Fruit fly (Drosophila melanogaster) whole organism, pupa: ENCODE data around the gene CG43050.

Source experiments
- CG12605 ChIP-seq: fragments of 200-800 bp; sonication (Bioruptor generic); IDR thresholded peaks from 2 replicates; pipeline ENCODE4 v1.3.6; 2022; ENCODE audit warnings: missing biosample characterization, missing genetic modification characterization
- CG13204 ChIP-seq: fragments of 200-800 bp; sonication (Bioruptor generic); optimal IDR thresholded peaks from 2 replicates; lab custom pipeline; 2018; ENCODE audit warnings: missing biosample characterization, mild to moderate bottlenecking, missing genetic modification characterization, moderate library complexity
- CG14655 ChIP-seq: fragments of 200-800 bp; sonication (Bioruptor generic); optimal IDR thresholded peaks from 3 replicates; lab custom pipeline; 2017; ENCODE audit warnings: mild to moderate bottlenecking, missing biosample characterization, missing genetic modification reagents, missing genetic modification characterization
- CG15710 ChIP-seq: fragments of 200-800 bp; sonication (Bioruptor generic); optimal IDR thresholded peaks from 2 replicates; lab custom pipeline; 2018; ENCODE audit warnings: missing biosample characterization, mild to moderate bottlenecking, missing genetic modification characterization, moderate library complexity
- CG17806 ChIP-seq: fragments of 200-800 bp; sonication (Bioruptor generic); optimal IDR thresholded peaks from 2 replicates; lab custom pipeline; 2018; ENCODE audit warnings: missing biosample characterization, mild to moderate bottlenecking, missing genetic modification characterization, moderate library complexity
- CG32121 ChIP-seq: fragments of 200-800 bp; sonication (Bioruptor generic); IDR thresholded peaks from 2 replicates; pipeline ENCODE4 v1.3.6; 2022; ENCODE audit warnings: missing biosample characterization, missing genetic modification characterization
- CG4496 ChIP-seq: fragments of 200-800 bp; sonication (Bioruptor generic); IDR thresholded peaks from 3 replicates; pipeline ENCODE4 v1.3.6; 2022; ENCODE audit warnings: missing biosample characterization, missing genetic modification characterization
- CG9948 ChIP-seq: fragments of 200-800 bp; sonication (Bioruptor generic); optimal IDR thresholded peaks from 2 replicates; lab custom pipeline; 2018; ENCODE audit warnings: missing biosample characterization, mild to moderate bottlenecking, missing genetic modification characterization, moderate library complexity
- D1 ChIP-seq: fragments of 200-800 bp; sonication (Bioruptor generic); optimal IDR thresholded peaks from 2 replicates; lab custom pipeline; 2018; ENCODE audit warnings: missing biosample characterization, mild to moderate bottlenecking, missing genetic modification characterization, moderate library complexity
- EcR ChIP-seq: fragments of 200-800 bp; sonication (Bioruptor generic); optimal IDR thresholded peaks from 3 replicates; lab custom pipeline; 2019; ENCODE audit warnings: missing biosample characterization, missing genetic modification characterization, mild to moderate bottlenecking, moderate library complexity, missing genetic modification reagents
- Ets98B ChIP-seq: fragments of 200-800 bp; sonication (Bioruptor generic); IDR thresholded peaks from 2 replicates; pipeline ENCODE4 v1.3.6; 2022; ENCODE audit warnings: missing biosample characterization, missing genetic modification characterization
- Pif1A ChIP-seq: fragments of 200-800 bp; sonication (Bioruptor generic); optimal IDR thresholded peaks from 3 replicates; lab custom pipeline; 2016; ENCODE audit warnings: missing biosample characterization, missing genetic modification characterization
- Snoo ChIP-seq: fragments of 200-800 bp; sonication (Bioruptor generic); optimal IDR thresholded peaks from 3 replicates; lab custom pipeline; 2017; ENCODE audit warnings: missing biosample characterization, mild to moderate bottlenecking, missing genetic modification characterization, inconsistent platforms
- rn ChIP-seq: fragments of 200-800 bp; sonication (Bioruptor generic); IDR thresholded peaks from 2 replicates; pipeline ENCODE4 v1.3.6; 2022; ENCODE audit warnings: missing biosample characterization, missing genetic modification characterization

DNA sequence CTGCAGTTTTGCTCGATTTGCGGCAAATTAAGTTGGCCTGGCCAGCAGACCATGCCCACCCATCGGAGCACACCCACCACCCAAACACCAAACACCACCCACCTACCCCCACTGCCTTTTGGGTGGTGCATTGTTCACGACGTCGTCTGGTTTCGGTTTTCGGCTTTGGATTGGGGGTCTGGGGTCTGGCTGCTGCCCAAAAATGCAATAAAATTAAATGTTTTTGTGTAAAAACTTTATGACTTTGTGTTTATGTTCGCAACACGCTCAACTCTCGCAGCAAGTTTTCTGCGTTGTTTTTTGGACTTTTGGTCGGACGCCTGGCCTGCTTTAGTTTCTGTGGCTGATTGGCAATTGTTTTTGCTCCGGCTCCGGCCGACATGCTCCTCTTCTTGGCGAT, 2.4 kb upstream of the CG43050 start:
- TF ChIP-seq EcR (GFP tag; lab: Kevin White, UChicago) (no peak), CG12605 (GFP tag; lab: Robert Waterston, UW) (no peak), rn (no peak), CG4496 (GFP tag; lab: Robert Waterston, UW) (no peak), Pif1A (GFP tag; lab: Kevin White, UChicago) (no peak), Snoo (no peak), CG15710 (no peak), Ets98B (GFP tag; lab: Robert Waterston, UW) (no peak), CG14655 (GFP tag; lab: Kevin White, UChicago) (no peak), D1 (tag; lab: Kevin White, UChicago) (no peak), CG17806 (tag; lab: Kevin White, UChicago) (no peak), CG13204 (GFP tag; lab: Kevin White, UChicago) (no peak), CG9948 (tag; lab: Kevin White, UChicago) (no peak), CG32121 (GFP tag; lab: Robert Waterston, UW) (peak; percentile 52; the same call in 1 of the 2 replicates)
